Worm (Caenorhabditis elegans): ENCODE results near the gene tbc-2.

DNA sequence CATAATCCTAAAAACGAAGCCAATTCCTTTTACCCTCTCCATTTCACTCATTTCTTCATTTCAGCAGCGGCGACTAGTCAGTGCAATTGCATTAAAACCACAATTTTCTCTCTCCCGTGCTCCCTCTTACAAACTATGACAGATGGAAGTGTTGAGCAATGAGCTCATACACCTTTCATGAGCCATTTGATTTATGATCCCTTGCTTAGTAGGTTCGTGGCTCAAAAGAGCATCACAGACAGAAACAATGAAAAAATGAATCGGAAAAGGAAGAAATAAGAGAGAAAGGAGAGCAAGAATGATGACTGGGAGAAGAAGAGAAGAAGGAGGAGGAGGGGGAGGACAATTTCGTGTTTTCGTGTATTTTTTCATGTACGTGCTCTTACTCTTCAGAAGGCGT is 44.3 kb upstream of the tbc-2 start:
- TF ChIP-seq fos-1 (tag; optimal IDR thresholded peaks at IDR 0.05) = no peak
- no peak for TF ChIP-seq snpc-4 (tag; optimal IDR thresholded peaks at IDR 0.05)
- TF ChIP-seq lir-3 (tag; optimal IDR thresholded peaks at IDR 0.05; ENCODE audit: poor library complexity) = no peak
- TF ChIP-seq egl-27 (tag; optimal IDR thresholded peaks at IDR 0.05) = no peak
- TF ChIP-seq tlp-1 (tag; optimal IDR thresholded peaks at IDR 0.05) = no peak
- TF ChIP-seq nhr-28 (tag; optimal IDR thresholded peaks at IDR 0.05) = no peak
- no peak for TF ChIP-seq ces-1 (GFP tag; optimal IDR thresholded peaks at IDR 0.05)
- TF ChIP-seq lin-35 (GFP tag; optimal IDR thresholded peaks at IDR 0.05) = no peak
- no peak for TF ChIP-seq mdl-1 (tag; optimal IDR thresholded peaks at IDR 0.05)
- no peak for TF ChIP-seq ztf-4 (tag; optimal IDR thresholded peaks at IDR 0.05)
- no peak for TF ChIP-seq ceh-82 (tag; optimal IDR thresholded peaks at IDR 0.05)
- TF ChIP-seq lin-13 (GFP tag; optimal IDR thresholded peaks at IDR 0.05) = no peak
- TF ChIP-seq C34B4.2 (tag; optimal IDR thresholded peaks at IDR 0.05) = no peak
